Worm (Caenorhabditis elegans) whole organism, mixed stage, embryonic: ENCODE measurements around the gene zif-1.

ENCODE experiments used
- ceh-83 ChIP-seq: fragments of 200-800 bp; sonication (Bioruptor generic); optimal IDR thresholded peaks from 2 replicates; lab custom pipeline; 2018; ENCODE audit warnings: mild to moderate bottlenecking, missing genetic modification characterization, missing compliant biosample characterization
- ces-1 ChIP-seq: fragments of 150-350 bp; optimal IDR thresholded peaks from 2 replicates; lab custom pipeline; 2014; ENCODE audit warnings: missing biosample characterization, missing genetic modification reagents, missing genetic modification characterization
- hlh-1 ChIP-seq: fragments of 150-350 bp; optimal IDR thresholded peaks from 2 replicates; lab custom pipeline; 2014; ENCODE audit warnings: missing biosample characterization, missing genetic modification reagents, missing genetic modification characterization
- nhr-237 ChIP-seq: fragments of 150-350 bp; optimal IDR thresholded peaks from 2 replicates; lab custom pipeline; 2014; ENCODE audit warnings: missing biosample characterization, missing genetic modification characterization
- pha-4 ChIP-seq: fragments of 150-350 bp; optimal IDR thresholded peaks from 2 replicates; lab custom pipeline; 2018; ENCODE audit warnings: missing biosample characterization, missing genetic modification reagents, missing genetic modification characterization
- ztf-11 ChIP-seq: fragments of 150-350 bp; optimal IDR thresholded peaks from 2 replicates; lab custom pipeline; 2014; ENCODE audit warnings: missing biosample characterization, missing genetic modification characterization

ce11 chrIII:8984412-8984811 is 18.2 kb upstream of the zif-1 start:
- no peak for TF ChIP-seq ceh-83
- no peak for TF ChIP-seq pha-4 (tag; lab: Kevin White, UChicago)
- no peak for TF ChIP-seq ces-1
- TF ChIP-seq ztf-11, result no peak
- no peak for TF ChIP-seq nhr-237 (tag; lab: Kevin White, UChicago)
- no peak for TF ChIP-seq hlh-1
